Worm (Caenorhabditis elegans): Measurements from ENCODE around the gene C04A11.2.

- no peak for TF ChIP-seq unc-62 (GFP tag; optimal IDR thresholded peaks at IDR 0.05)
- TF ChIP-seq pha-4 (tag; optimal IDR thresholded peaks at IDR 0.05): no peak
- TF ChIP-seq sdz-38 (tag; optimal IDR thresholded peaks at IDR 0.05): no peak
- TF ChIP-seq F49E8.2 (tag; optimal IDR thresholded peaks at IDR 0.05; ENCODE audit: insufficient read depth): no peak
These were observed 34.6 kb downstream of the C04A11.2 start for ce11 chrX:13633876-13634479.
